Fruit fly (Drosophila melanogaster) whole organism, prepupa: ENCODE measurements around the gene mew.
A peak's percentile ranks its signal among the peaks of the same experiment; 100 is the strongest.

Source experiments
- Blimp-1 ChIP-seq: fragments of 200-800 bp; sonication (Bioruptor generic); optimal IDR thresholded peaks from 3 replicates; lab custom pipeline; 2017; ENCODE audit warnings: missing biosample characterization, missing genetic modification characterization, mild to moderate bottlenecking, moderate library complexity, missing genetic modification reagents
- CG10669 ChIP-seq: fragments of 200-800 bp; sonication (Bioruptor generic); optimal IDR thresholded peaks from 3 replicates; lab custom pipeline; 2018; ENCODE audit warnings: missing biosample characterization, mild to moderate bottlenecking, missing genetic modification characterization, moderate library complexity
- CG11294 ChIP-seq: fragments of 200-800 bp; sonication (Bioruptor generic); IDR thresholded peaks from 2 replicates; pipeline ENCODE4 v1.3.6; 2022; ENCODE audit warnings: missing biosample characterization, missing genetic modification characterization
- CG11902 ChIP-seq: fragments of 200-800 bp; sonication (Bioruptor generic); optimal IDR thresholded peaks from 3 replicates; lab custom pipeline; 2016; ENCODE audit warnings: missing biosample characterization, missing genetic modification characterization
- CG16779 ChIP-seq: fragments of 200-800 bp; sonication (Bioruptor generic); optimal IDR thresholded peaks from 3 replicates; lab custom pipeline; 2017; ENCODE audit warnings: missing biosample characterization, mild to moderate bottlenecking, missing genetic modification characterization
- CG3032 ChIP-seq: fragments of 200-800 bp; optimal IDR thresholded peaks from 2 replicates; lab custom pipeline; 2019; ENCODE audit warnings: missing biosample characterization, mild to moderate bottlenecking, missing genetic modification characterization, moderate library complexity
- CG32006 ChIP-seq: fragments of 200-800 bp; sonication (Bioruptor generic); optimal IDR thresholded peaks from 3 replicates; lab custom pipeline; 2017; ENCODE audit warnings: missing biosample characterization, mild to moderate bottlenecking, missing genetic modification characterization
- CG3919 ChIP-seq: fragments of 200-800 bp; sonication (Bioruptor generic); optimal IDR thresholded peaks from 3 replicates; lab custom pipeline; 2016; ENCODE audit warnings: missing biosample characterization, missing genetic modification characterization
- CG4318 ChIP-seq: fragments of 200-800 bp; sonication (Bioruptor generic); optimal IDR thresholded peaks from 3 replicates; lab custom pipeline; 2017; ENCODE audit warnings: missing biosample characterization, mild to moderate bottlenecking, missing genetic modification characterization
- CG6163 ChIP-seq: fragments of 200-800 bp; sonication (Bioruptor generic); IDR thresholded peaks from 3 replicates; pipeline ENCODE4 v1.3.6; 2022; ENCODE audit warnings: missing biosample characterization, missing genetic modification characterization
- CG6276 ChIP-seq: fragments of 200-800 bp; sonication (Bioruptor generic); optimal IDR thresholded peaks from 2 replicates; lab custom pipeline; 2017; ENCODE audit warnings: missing biosample characterization, mild to moderate bottlenecking, missing genetic modification characterization
- CG6792 ChIP-seq: fragments of 200-800 bp; sonication (Bioruptor generic); optimal IDR thresholded peaks from 3 replicates; lab custom pipeline; 2016; ENCODE audit warnings: missing biosample characterization, missing genetic modification characterization
- CG6808 ChIP-seq: fragments of 200-800 bp; sonication (Bioruptor generic); optimal IDR thresholded peaks from 3 replicates; lab custom pipeline; 2017; ENCODE audit warnings: missing biosample characterization, missing genetic modification characterization, mild to moderate bottlenecking, moderate library complexity, missing genetic modification reagents
- CG6854 ChIP-seq: fragments of 200-800 bp; sonication (Bioruptor generic); optimal IDR thresholded peaks from 2 replicates; lab custom pipeline; 2017; ENCODE audit warnings: missing biosample characterization, mild to moderate bottlenecking, missing genetic modification characterization
- CG7368 ChIP-seq: fragments of 200-800 bp; sonication (Bioruptor generic); optimal IDR thresholded peaks from 3 replicates; lab custom pipeline; 2016; ENCODE audit warnings: missing biosample characterization, missing genetic modification characterization
- CG8119 ChIP-seq: fragments of 200-800 bp; sonication (Bioruptor generic); IDR thresholded peaks from 3 replicates; pipeline ENCODE4 v1.3.6; 2022; ENCODE audit warnings: missing biosample characterization, missing genetic modification characterization
- CG8319 ChIP-seq: fragments of 200-800 bp; sonication (Bioruptor generic); optimal IDR thresholded peaks from 3 replicates; lab custom pipeline; 2016; ENCODE audit warnings: missing biosample characterization, missing genetic modification characterization
- CG8632 ChIP-seq: fragments of 200-800 bp; sonication (Bioruptor generic); optimal IDR thresholded peaks from 3 replicates; lab custom pipeline; 2016; ENCODE audit warnings: missing biosample characterization, missing genetic modification characterization
- CG9139 ChIP-seq: fragments of 200-800 bp; sonication (Bioruptor generic); optimal IDR thresholded peaks from 3 replicates; lab custom pipeline; 2017; ENCODE audit warnings: missing biosample characterization, mild to moderate bottlenecking, missing genetic modification characterization
- Eip75B ChIP-seq: fragments of 200-800 bp; sonication (Bioruptor generic); optimal IDR thresholded peaks from 3 replicates; lab custom pipeline; 2016; ENCODE audit warnings: missing biosample characterization, missing genetic modification characterization
- Ets21C ChIP-seq: fragments of 200-800 bp; sonication (Bioruptor generic); optimal IDR thresholded peaks from 3 replicates; lab custom pipeline; 2016; ENCODE audit warnings: missing biosample characterization, missing genetic modification characterization
- Ets96B ChIP-seq: fragments of 200-800 bp; optimal IDR thresholded peaks from 2 replicates; lab custom pipeline; 2019; ENCODE audit warnings: missing biosample characterization, mild to moderate bottlenecking, missing genetic modification characterization, moderate library complexity
- Hr38 ChIP-seq: sonication (Bioruptor generic); optimal IDR thresholded peaks from 2 replicates; lab custom pipeline; 2016; ENCODE audit warnings: missing biosample characterization, missing genetic modification characterization
- Hr39 ChIP-seq: fragments of 200-800 bp; sonication (Bioruptor generic); optimal IDR thresholded peaks from 2 replicates; lab custom pipeline; 2016; ENCODE audit warnings: missing biosample characterization, missing genetic modification characterization
- Lpt ChIP-seq: fragments of 200-800 bp; sonication (Bioruptor generic); optimal IDR thresholded peaks from 3 replicates; lab custom pipeline; 2016; ENCODE audit warnings: missing biosample characterization, missing genetic modification characterization
- Met ChIP-seq: fragments of 200-800 bp; sonication (Bioruptor generic); optimal IDR thresholded peaks from 3 replicates; lab custom pipeline; 2016; ENCODE audit warnings: missing biosample characterization, missing genetic modification characterization
- OdsH ChIP-seq: fragments of 200-800 bp; sonication (Bioruptor generic); optimal IDR thresholded peaks from 3 replicates; lab custom pipeline; 2016; ENCODE audit warnings: missing biosample characterization, missing genetic modification characterization
- Smox ChIP-seq: fragments of 200-800 bp; sonication (Bioruptor generic); optimal IDR thresholded peaks from 3 replicates; lab custom pipeline; 2016; ENCODE audit warnings: missing biosample characterization, missing genetic modification characterization
- Sox15 ChIP-seq: fragments of 200-800 bp; sonication (Bioruptor generic); optimal IDR thresholded peaks from 3 replicates; lab custom pipeline; 2016; ENCODE audit warnings: missing biosample characterization, missing genetic modification characterization
- dac ChIP-seq: fragments of 200-800 bp; sonication (Bioruptor generic); optimal IDR thresholded peaks from 2 replicates; lab custom pipeline; 2017; ENCODE audit warnings: missing biosample characterization, mild to moderate bottlenecking, missing genetic modification characterization
- dsx ChIP-seq: fragments of 200-800 bp; optimal IDR thresholded peaks from 3 replicates; lab custom pipeline; 2019; ENCODE audit warnings: missing biosample characterization, mild to moderate bottlenecking, missing genetic modification characterization, moderate library complexity; ENCODE audit not compliant: poor library complexity, severe bottlenecking
- eg ChIP-seq: fragments of 200-800 bp; sonication (Bioruptor generic); IDR thresholded peaks from 3 replicates; pipeline ENCODE4 v1.3.6; 2022; ENCODE audit warnings: missing biosample characterization, missing genetic modification characterization
- esn ChIP-seq: fragments of 200-800 bp; sonication (Bioruptor generic); optimal IDR thresholded peaks from 2 replicates; lab custom pipeline; 2016; ENCODE audit warnings: missing biosample characterization, mild to moderate bottlenecking, missing genetic modification characterization, moderate library complexity
- fd59A ChIP-seq: fragments of 200-800 bp; sonication (Bioruptor generic); optimal IDR thresholded peaks from 2 replicates; lab custom pipeline; 2017; ENCODE audit warnings: missing biosample characterization, mild to moderate bottlenecking, missing genetic modification characterization, missing genetic modification reagents
- fd85E ChIP-seq: fragments of 200-800 bp; sonication (Bioruptor generic); optimal IDR thresholded peaks from 3 replicates; lab custom pipeline; 2016; ENCODE audit warnings: missing biosample characterization, missing genetic modification characterization
- fkh ChIP-seq: fragments of 200-800 bp; sonication (Bioruptor generic); optimal IDR thresholded peaks from 3 replicates; lab custom pipeline; 2017; ENCODE audit warnings: missing biosample characterization, mild to moderate bottlenecking, missing genetic modification characterization, moderate library complexity
- lz ChIP-seq: fragments of 200-800 bp; sonication (Bioruptor generic); optimal IDR thresholded peaks from 3 replicates; lab custom pipeline; 2016; ENCODE audit warnings: missing biosample characterization, missing genetic modification characterization
- net ChIP-seq: fragments of 200-800 bp; sonication (Bioruptor generic); optimal IDR thresholded peaks from 3 replicates; lab custom pipeline; 2016; ENCODE audit warnings: missing biosample characterization, missing genetic modification characterization
- pdm3 ChIP-seq: fragments of 200-800 bp; sonication (Bioruptor generic); optimal IDR thresholded peaks from 3 replicates; lab custom pipeline; 2016; ENCODE audit warnings: missing biosample characterization, missing genetic modification characterization
- salr ChIP-seq, 2 experiments: fragments of 200-800 bp; sonication (Bioruptor generic); optimal IDR thresholded peaks; 3 replicates each; lab custom pipeline; 2016 to 2018; ENCODE audit warnings: missing biosample characterization in 2 of 2, missing genetic modification characterization in 2 of 2, mild to moderate bottlenecking in 1 of 2
- spab ChIP-seq: fragments of 200-800 bp; sonication (Bioruptor generic); optimal IDR thresholded peaks from 2 replicates; lab custom pipeline; 2017; ENCODE audit warnings: missing biosample characterization, mild to moderate bottlenecking, missing genetic modification characterization, missing genetic modification reagents
- ss ChIP-seq, 2 experiments: fragments of 200-800 bp; sonication (Bioruptor generic); optimal IDR thresholded peaks; 2 replicates in 1 of 2; 3 replicates in 1 of 2; lab custom pipeline; 2017 to 2018; ENCODE audit warnings: mild to moderate bottlenecking in 2 of 2, missing biosample characterization in 2 of 2, missing genetic modification characterization in 2 of 2, moderate library complexity in 1 of 2
- svp ChIP-seq: fragments of 200-800 bp; sonication (Bioruptor generic); peaks from one replicate; lab custom pipeline; 2016; ENCODE audit warnings: missing biosample characterization, missing genetic modification characterization
- vri ChIP-seq: fragments of 200-800 bp; sonication (Bioruptor generic); optimal IDR thresholded peaks from 3 replicates; lab custom pipeline; 2016; ENCODE audit warnings: missing biosample characterization, mild to moderate bottlenecking, missing genetic modification characterization

The mew gene

dm6 chrX:13303656-13304647 is 45.7 kb upstream of the mew start (continued):
- TF ChIP-seq Lpt (GFP tag; lab: Kevin White, UChicago): peak; percentile 4
- no peak; the same call in 2 of the 3 replicates for TF ChIP-seq CG8119 (GFP tag; lab: Robert Waterston, UW)
- peak; percentile 24 for TF ChIP-seq Met
- TF ChIP-seq Hr39 (GFP tag; lab: Kevin White, UChicago): no peak
- no peak for TF ChIP-seq CG11294
- no peak for TF ChIP-seq CG8319
- TF ChIP-seq CG3032: no peak
- no peak for TF ChIP-seq CG3919 (GFP tag; lab: Kevin White, UChicago)
- TF ChIP-seq fd59A: no peak
- no peak for TF ChIP-seq CG8632 (GFP tag; lab: Kevin White, UChicago)
- no peak for TF ChIP-seq CG7368 (GFP tag; lab: Kevin White, UChicago)
- no peak for TF ChIP-seq dsx (GFP tag; lab: Kevin White, UChicago)
- no peak for TF ChIP-seq pdm3
- TF ChIP-seq spab: no peak
- TF ChIP-seq fkh (GFP tag; lab: Kevin White, UChicago): peak; percentile 30
- 0 out of 3 replicates have a peak, but pooled peaks have one; percentile 23 for TF ChIP-seq eg (GFP tag; lab: Robert Waterston, UW)
- no peak for TF ChIP-seq OdsH (GFP tag; lab: Kevin White, UChicago)
- no peak for TF ChIP-seq CG32006 (GFP tag; lab: Kevin White, UChicago)
- TF ChIP-seq CG9139 (GFP tag; lab: Kevin White, UChicago): no peak
- no peak for TF ChIP-seq Sox15 (GFP tag; lab: Kevin White, UChicago)
- peak; percentile 91 for TF ChIP-seq svp (GFP tag; lab: Kevin White, UChicago)
- TF ChIP-seq lz (GFP tag; lab: Kevin White, UChicago): no peak
- TF ChIP-seq CG10669: no peak
- peak; percentile 55 for TF ChIP-seq vri (GFP tag; lab: Kevin White, UChicago)
- TF ChIP-seq dac: no peak
- no peak for TF ChIP-seq CG11902 (GFP tag; lab: Kevin White, UChicago)
- no peak for TF ChIP-seq Ets96B (tag; lab: Kevin White, UChicago)
- TF ChIP-seq CG6854: peak; percentile 1
- TF ChIP-seq Ets21C (GFP tag; lab: Kevin White, UChicago): no peak
- TF ChIP-seq CG4318 (GFP tag; lab: Kevin White, UChicago): no peak
- no peak for TF ChIP-seq salr (GFP tag; optimal IDR thresholded peaks at IDR 0.05; lab: Kevin White, UChicago)
- no peak for TF ChIP-seq CG6276 (GFP tag; lab: Kevin White, UChicago)
- peak; percentile 6 for TF ChIP-seq CG16779
- TF ChIP-seq CG6163 (GFP tag; lab: Robert Waterston, UW): peak; percentile 41; the same call in 1 of the 3 replicates
- peak; percentile 6 for TF ChIP-seq esn (GFP tag; lab: Kevin White, UChicago)

dm6 chrX:13303527-13303655 is 45.1 kb upstream of the mew start, which contains the start of gene IP3K2:
TSS of gene IP3K2 (plus strand) at chrX:13303633.
- TF ChIP-seq CG11294: no peak
- TF ChIP-seq Smox: no peak
- no peak for TF ChIP-seq net
- TF ChIP-seq vri (GFP tag; lab: Kevin White, UChicago): no peak
- TF ChIP-seq fd59A: no peak
- TF ChIP-seq OdsH (GFP tag; lab: Kevin White, UChicago): no peak
- no peak for TF ChIP-seq fd85E (GFP tag; lab: Kevin White, UChicago)
- TF ChIP-seq CG6276 (GFP tag; lab: Kevin White, UChicago): no peak
- no peak for TF ChIP-seq Eip75B (GFP tag; lab: Kevin White, UChicago)
- TF ChIP-seq ss (GFP tag; optimal IDR thresholded peaks at IDR 0.05; lab: Kevin White, UChicago): no peak
- no peak for TF ChIP-seq CG8632 (GFP tag; lab: Kevin White, UChicago)
- no peak for TF ChIP-seq dac
- TF ChIP-seq CG6792: no peak
- no peak for TF ChIP-seq spab
- no peak for TF ChIP-seq CG3919 (GFP tag; lab: Kevin White, UChicago)
- TF ChIP-seq Blimp-1 (GFP tag; lab: Kevin White, UChicago): no peak
- TF ChIP-seq salr (GFP tag; optimal IDR thresholded peaks at IDR 0.05; lab: Kevin White, UChicago): no peak
- no peak for TF ChIP-seq CG6808
- no peak for TF ChIP-seq Hr38
